Fruit fly (Drosophila melanogaster): ENCODE measurements around the gene CG4440.

The CG4440 gene

DNA sequence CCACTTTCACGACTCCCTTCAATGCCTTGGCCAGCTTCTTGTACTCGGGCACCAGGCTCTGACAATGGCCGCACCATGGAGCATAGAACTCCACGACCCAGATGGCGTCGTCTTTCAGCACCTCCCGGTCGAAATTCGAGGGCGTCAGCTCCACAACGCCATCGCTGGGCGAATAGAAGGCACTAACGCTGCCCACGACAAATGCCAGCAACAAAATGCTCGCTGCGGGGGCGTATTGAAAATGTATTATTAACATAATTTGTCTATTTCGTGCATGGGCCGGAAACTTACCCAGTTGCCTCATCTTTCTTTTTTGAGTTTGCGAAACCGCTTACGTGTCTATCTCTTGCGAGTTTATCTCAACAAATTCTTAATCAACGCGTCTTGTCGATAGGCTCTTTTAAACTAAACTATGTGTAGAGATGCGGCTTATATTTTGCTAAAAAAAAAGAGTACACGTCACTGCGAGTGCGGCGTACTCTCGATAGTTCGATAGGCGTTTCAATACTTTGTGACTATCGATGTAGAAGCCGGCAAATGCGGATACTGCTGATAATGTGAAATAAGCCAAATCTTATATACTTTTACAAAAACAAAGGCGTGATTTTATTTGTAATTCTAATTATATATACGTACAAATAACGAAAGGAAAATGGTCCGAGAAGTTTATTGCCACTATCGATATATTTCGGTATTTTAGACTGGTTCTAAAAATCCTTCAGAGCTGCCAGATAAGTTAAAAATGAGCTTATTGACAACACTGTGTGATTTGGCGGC, 26.7 kb downstream of the CG4440 start, which contains the start of gene CaBP1 (continued):
- TF ChIP-seq vnd (GFP tag; IDR thresholded peaks at IDR 0.05; ENCODE audit: partially characterized antibody) (peak; percentile 93), CG2129 (GFP tag; IDR thresholded peaks at IDR 0.05; ENCODE audit: partially characterized antibody) (peak; percentile 97), CG3995 (GFP tag; optimal IDR thresholded peaks at IDR 0.05) (peak; percentile 79), CG2116 (GFP tag; optimal IDR thresholded peaks at IDR 0.05) (peak; percentile 80), unc-4 (GFP tag; IDR thresholded peaks at IDR 0.05; ENCODE audit: partially characterized antibody) (peak; percentile 98), nerfin-2 (GFP tag; IDR thresholded peaks at IDR 0.05; ENCODE audit: partially characterized antibody) (peak; percentile 84), CoRest (tag; optimal IDR thresholded peaks at IDR 0.05) (peak; percentile 18), Pdp1 (GFP tag; optimal IDR thresholded peaks at IDR 0.05) (peak in 1 of 2 experiments; percentile 25), Bgb (GFP tag; IDR thresholded peaks at IDR 0.05; ENCODE audit: partially characterized antibody) (peak; percentile 90), CG12299 (tag; optimal IDR thresholded peaks at IDR 0.05) (peak; percentile 8), CG30431 (GFP tag; optimal IDR thresholded peaks at IDR 0.05) (no peak), CG10267 (tag; optimal IDR thresholded peaks at IDR 0.05) (peak; percentile 87), Meics (GFP tag; optimal IDR thresholded peaks at IDR 0.05) (no peak), Gsc (GFP tag; IDR thresholded peaks at IDR 0.05) (no peak), CG10431 (GFP tag; optimal IDR thresholded peaks at IDR 0.05) (no peak), BEAF-32 (GFP tag; optimal IDR thresholded peaks at IDR 0.05) (peak; percentile 94), lbe (GFP tag; optimal IDR thresholded peaks at IDR 0.05) (peak; percentile 21), phol (tag; optimal IDR thresholded peaks at IDR 0.05) (peak; percentile 5), CG31388 (GFP tag; optimal IDR thresholded peaks at IDR 0.05) (no peak), Ets97D (GFP tag; optimal IDR thresholded peaks at IDR 0.05) (peak; percentile 42), ham (GFP tag; IDR thresholded peaks at IDR 0.05) (no peak), inv (GFP tag; IDR thresholded peaks at IDR 0.05; ENCODE audit: partially characterized antibody) (peak; percentile 89)

DNA sequence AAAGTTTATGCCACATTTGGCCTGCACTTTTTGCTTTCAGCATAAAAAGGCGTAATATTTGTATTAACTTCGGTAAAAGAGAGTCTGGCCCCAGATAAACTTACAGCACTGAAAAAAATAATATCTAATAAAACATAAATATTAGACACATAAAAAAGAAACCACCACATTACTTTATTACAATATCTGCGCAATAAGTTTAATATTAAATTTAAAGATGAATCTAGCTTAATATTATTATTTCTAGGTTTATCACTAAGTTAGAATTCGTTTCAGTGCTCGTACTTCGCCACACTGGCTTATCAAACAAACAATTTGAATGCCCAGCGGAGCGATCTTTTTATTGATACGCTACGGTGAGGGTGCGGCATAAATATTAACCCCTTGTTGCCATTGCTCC, 28.1 kb downstream of the CG4440 start:
- TF ChIP-seq HHEX (GFP tag; optimal IDR thresholded peaks at IDR 0.05): peak; percentile 11
- peak; percentile 15 for TF ChIP-seq CG9727 (GFP tag; optimal IDR thresholded peaks at IDR 0.05)
- peak; percentile 31 for TF ChIP-seq gcm (GFP tag; optimal IDR thresholded peaks at IDR 0.05)
- TF ChIP-seq sens (GFP tag): peak; percentile 82
- no peak for TF ChIP-seq chm (GFP tag; IDR thresholded peaks at IDR 0.05)
- TF ChIP-seq maf-S (GFP tag; optimal IDR thresholded peaks at IDR 0.05): no peak
- peak; percentile 49 for TF ChIP-seq E2f1 (GFP tag; IDR thresholded peaks at IDR 0.05)
- peak; percentile 29 for TF ChIP-seq trem (tag; optimal IDR thresholded peaks at IDR 0.05)
- TF ChIP-seq esg (GFP tag; conservative IDR thresholded peaks at IDR 0.05): peak; percentile 31
- TF ChIP-seq CG2712 (tag; optimal IDR thresholded peaks at IDR 0.05): peak; percentile 70
- TF ChIP-seq CG8388 (GFP tag; optimal IDR thresholded peaks at IDR 0.05): peak; percentile 37
- TF ChIP-seq CG7357 (GFP tag; IDR thresholded peaks at IDR 0.05): no peak
- no peak for TF ChIP-seq CG3163 (GFP tag; optimal IDR thresholded peaks at IDR 0.05)
- no peak for TF ChIP-seq zf30C (GFP tag; optimal IDR thresholded peaks at IDR 0.05)
- TF ChIP-seq Ada2b (GFP tag; IDR thresholded peaks at IDR 0.05): no peak
- peak; percentile 45; the same call in 1 of the 2 replicates for TF ChIP-seq HLH3B (GFP tag; IDR thresholded peaks at IDR 0.05)
- no peak for TF ChIP-seq H2.0 (GFP tag; IDR thresholded peaks at IDR 0.05)
- 0 out of 2 replicates have a peak, but pooled peaks have one; percentile 38 for TF ChIP-seq CG6689 (GFP tag; IDR thresholded peaks at IDR 0.05)
- 0 out of 2 replicates have a peak, but pooled peaks have one; percentile 64 for TF ChIP-seq vvl (GFP tag; IDR thresholded peaks at IDR 0.05)
- TF ChIP-seq kay (GFP tag; optimal IDR thresholded peaks at IDR 0.05): no peak
- TF ChIP-seq CG15601 (tag; optimal IDR thresholded peaks at IDR 0.05): peak; percentile 27
- TF ChIP-seq bsh (GFP tag; optimal IDR thresholded peaks at IDR 0.05): peak in 1 of 2 experiments; percentile 63
- no peak for TF ChIP-seq CG9437 (GFP tag; optimal IDR thresholded peaks at IDR 0.05)
- no peak for TF ChIP-seq prd (optimal IDR thresholded peaks at IDR 0.05)
- peak; percentile 41; the same call in 1 of the 3 replicates for TF ChIP-seq prd (GFP tag; IDR thresholded peaks at IDR 0.05)
- TF ChIP-seq az2 (GFP tag; optimal IDR thresholded peaks at IDR 0.05): peak; percentile 9
- peak; percentile 63 for TF ChIP-seq gem (tag; optimal IDR thresholded peaks at IDR 0.05)
